Worm (Caenorhabditis elegans) whole organism, mixed stage, embryonic: Measurements from ENCODE around the gene nhr-180.

ENCODE experiments used
- M03D4.4 ChIP-seq: sonication (generic microtip); optimal IDR thresholded peaks from 2 replicates; lab custom pipeline; 2017; ENCODE audit warnings: mild to moderate bottlenecking, missing genetic modification characterization, missing compliant biosample characterization
- bed-3 ChIP-seq: fragments of 200-800 bp; sonication (Bioruptor generic); optimal IDR thresholded peaks from 3 replicates; lab custom pipeline; 2018; ENCODE audit warnings: mild to moderate bottlenecking, missing genetic modification characterization, moderate library complexity, missing compliant biosample characterization
- blmp-1 ChIP-seq: fragments of 150-350 bp; optimal IDR thresholded peaks from 2 replicates; lab custom pipeline; 2014; ENCODE audit warnings: missing biosample characterization, missing genetic modification characterization
- ceh-39 ChIP-seq: fragments of 150-350 bp; optimal IDR thresholded peaks from 2 replicates; lab custom pipeline; 2014; ENCODE audit warnings: missing biosample characterization, missing genetic modification characterization
- ceh-43 ChIP-seq: fragments of 200-800 bp; sonication (Bioruptor generic); optimal IDR thresholded peaks from 2 replicates; lab custom pipeline; 2018; ENCODE audit warnings: mild to moderate bottlenecking, missing genetic modification characterization, moderate library complexity, missing compliant biosample characterization
- ceh-83 ChIP-seq: fragments of 200-800 bp; sonication (Bioruptor generic); optimal IDR thresholded peaks from 2 replicates; lab custom pipeline; 2018; ENCODE audit warnings: mild to moderate bottlenecking, missing genetic modification characterization, missing compliant biosample characterization
- ces-1 ChIP-seq: fragments of 150-350 bp; optimal IDR thresholded peaks from 2 replicates; lab custom pipeline; 2014; ENCODE audit warnings: missing biosample characterization, missing genetic modification reagents, missing genetic modification characterization
- cnd-1 ChIP-seq: fragments of 200-800 bp; sonication (Bioruptor generic); optimal IDR thresholded peaks from 2 replicates; lab custom pipeline; 2018; ENCODE audit warnings: mild to moderate bottlenecking, missing genetic modification characterization, missing compliant biosample characterization
- drap-1 ChIP-seq: fragments of 200-800 bp; sonication (Bioruptor generic); optimal IDR thresholded peaks from 3 replicates; lab custom pipeline; 2018; ENCODE audit warnings: mild to moderate bottlenecking, missing genetic modification characterization, missing compliant biosample characterization
- elt-1 ChIP-seq: sonication (generic microtip); optimal IDR thresholded peaks from 2 replicates; lab custom pipeline; 2017; ENCODE audit warnings: missing genetic modification characterization, mild to moderate bottlenecking, missing compliant biosample characterization, antibody characterized with exemption, moderate library complexity, borderline replicate concordance; ENCODE audit not compliant: insufficient read depth
- elt-3 ChIP-seq: fragments of 150-350 bp; optimal IDR thresholded peaks from 2 replicates; lab custom pipeline; 2014; ENCODE audit warnings: missing biosample characterization, missing genetic modification characterization
- flh-1 ChIP-seq: fragments of 200-800 bp; sonication (Bioruptor generic); optimal IDR thresholded peaks from 2 replicates; lab custom pipeline; 2018; ENCODE audit warnings: mild to moderate bottlenecking, missing genetic modification characterization, moderate library complexity, missing compliant biosample characterization
- ham-2 ChIP-seq: fragments of 200-800 bp; sonication (Bioruptor generic); optimal IDR thresholded peaks from 2 replicates; lab custom pipeline; 2018; ENCODE audit warnings: mild to moderate bottlenecking, missing genetic modification characterization, missing compliant biosample characterization
- hlh-1 ChIP-seq: fragments of 150-350 bp; optimal IDR thresholded peaks from 2 replicates; lab custom pipeline; 2014; ENCODE audit warnings: missing biosample characterization, missing genetic modification reagents, missing genetic modification characterization
- lin-13 ChIP-seq: fragments of 150-350 bp; optimal IDR thresholded peaks from 2 replicates; lab custom pipeline; 2014; ENCODE audit warnings: missing biosample characterization, missing genetic modification characterization
- lin-32 ChIP-seq: fragments of 200-800 bp; sonication (Bioruptor generic); optimal IDR thresholded peaks from 2 replicates; lab custom pipeline; 2018; ENCODE audit warnings: mild to moderate bottlenecking, missing genetic modification characterization, missing compliant biosample characterization
- lsy-2 ChIP-seq: fragments of 150-350 bp; optimal IDR thresholded peaks from 2 replicates; lab custom pipeline; 2014; ENCODE audit warnings: missing biosample characterization, missing genetic modification characterization
- mep-1 ChIP-seq: fragments of 150-350 bp; optimal IDR thresholded peaks from 2 replicates; lab custom pipeline; 2017; ENCODE audit warnings: missing biosample characterization, missing genetic modification reagents, missing genetic modification characterization, inconsistent platforms
- mls-2 ChIP-seq: sonication (generic microtip); optimal IDR thresholded peaks from 2 replicates; lab custom pipeline; 2016; ENCODE audit warnings: mild to moderate bottlenecking, missing genetic modification characterization, moderate library complexity, missing compliant biosample characterization
- nhr-12 ChIP-seq: fragments of 150-350 bp; optimal IDR thresholded peaks from 2 replicates; lab custom pipeline; 2014; ENCODE audit warnings: missing biosample characterization, missing genetic modification characterization
- nhr-2 ChIP-seq: fragments of 150-350 bp; optimal IDR thresholded peaks from 2 replicates; lab custom pipeline; 2014; ENCODE audit warnings: missing biosample characterization, missing genetic modification characterization
- nhr-237 ChIP-seq: fragments of 150-350 bp; optimal IDR thresholded peaks from 2 replicates; lab custom pipeline; 2014; ENCODE audit warnings: missing biosample characterization, missing genetic modification characterization
- nhr-28 ChIP-seq: fragments of 150-350 bp; optimal IDR thresholded peaks from 2 replicates; lab custom pipeline; 2014; ENCODE audit warnings: missing biosample characterization, missing genetic modification characterization
- nhr-76 ChIP-seq: sonication (generic microtip); optimal IDR thresholded peaks from 2 replicates; lab custom pipeline; 2017; ENCODE audit warnings: missing biosample characterization, missing genetic modification characterization
- pha-4 ChIP-seq: fragments of 150-350 bp; optimal IDR thresholded peaks from 2 replicates; lab custom pipeline; 2018; ENCODE audit warnings: missing biosample characterization, missing genetic modification reagents, missing genetic modification characterization
- sem-2 ChIP-seq: fragments of 200-800 bp; sonication (Bioruptor generic); optimal IDR thresholded peaks from 2 replicates; lab custom pipeline; 2018; ENCODE audit warnings: mild to moderate bottlenecking, missing genetic modification characterization, missing compliant biosample characterization
- snpc-4 ChIP-seq: fragments of 150-350 bp; optimal IDR thresholded peaks from 2 replicates; lab custom pipeline; 2014; ENCODE audit warnings: missing biosample characterization, missing genetic modification characterization
- sptf-1 ChIP-seq: sonication (generic microtip); optimal IDR thresholded peaks from 2 replicates; lab custom pipeline; 2017; ENCODE audit warnings: mild to moderate bottlenecking, missing genetic modification characterization, moderate library complexity, missing compliant biosample characterization
- tbx-8 ChIP-seq: fragments of 200-800 bp; sonication (Bioruptor generic); optimal IDR thresholded peaks from 2 replicates; lab custom pipeline; 2018; ENCODE audit warnings: mild to moderate bottlenecking, missing genetic modification characterization, moderate library complexity, missing compliant biosample characterization
- unc-39 ChIP-seq: fragments of 150-350 bp; optimal IDR thresholded peaks from 2 replicates; lab custom pipeline; 2014; ENCODE audit warnings: missing biosample characterization, missing genetic modification characterization
- unc-62 ChIP-seq: fragments of 150-350 bp; optimal IDR thresholded peaks from 2 replicates; lab custom pipeline; 2014; ENCODE audit warnings: missing biosample characterization, missing genetic modification reagents, missing genetic modification characterization
- zip-8 ChIP-seq: fragments of 150-350 bp; optimal IDR thresholded peaks from 2 replicates; lab custom pipeline; 2014; ENCODE audit warnings: missing biosample characterization, missing genetic modification characterization
- ztf-11 ChIP-seq: fragments of 150-350 bp; optimal IDR thresholded peaks from 2 replicates; lab custom pipeline; 2014; ENCODE audit warnings: missing biosample characterization, missing genetic modification characterization

The nhr-180 gene

ce11 chrV:634855-635254 lies 32.5 kb downstream of the nhr-180 start, which contains the start of gene F48G7.10:
TSS of gene F48G7.10 (minus strand) at chrV:634955.
- TF ChIP-seq unc-39 (tag; lab: Kevin White, UChicago) (no peak), nhr-76 (no peak), M03D4.4 (tag; lab: Kevin White, UChicago) (no peak), ces-1 (GFP tag; lab: Kevin White, UChicago) (no peak), nhr-2 (tag; lab: Kevin White, UChicago) (no peak), ceh-43 (GFP tag; lab: Kevin White, UChicago) (no peak), lin-32 (GFP tag; lab: Kevin White, UChicago) (no peak), sptf-1 (tag; lab: Kevin White, UChicago) (no peak), ztf-11 (tag; lab: Kevin White, UChicago) (no peak), mls-2 (tag; lab: Kevin White, UChicago) (no peak), nhr-12 (tag; lab: Kevin White, UChicago) (no peak), hlh-1 (tag; lab: Kevin White, UChicago) (no peak), elt-3 (no peak), drap-1 (no peak), tbx-8 (GFP tag; lab: Kevin White, UChicago) (no peak), lsy-2 (no peak), mep-1 (tag; lab: Kevin White, UChicago) (no peak), zip-8 (tag; lab: Kevin White, UChicago) (no peak), cnd-1 (tag; lab: Kevin White, UChicago) (no peak), sem-2 (GFP tag; lab: Kevin White, UChicago) (no peak)

ce11 chrV:631832-632231 lies 35.5 kb downstream of the nhr-180 start:
- TF ChIP-seq elt-1 (tag; lab: Kevin White, UChicago): no peak
- TF ChIP-seq nhr-12 (tag; lab: Kevin White, UChicago): no peak
- TF ChIP-seq lin-13 (tag; lab: Kevin White, UChicago): no peak

ce11 chrV:628527-628926 lies 38.8 kb downstream of the nhr-180 start, which contains the start of gene F48G7.9:
TSS of gene F48G7.9 (minus strand) at chrV:628627.
- TF ChIP-seq ceh-43 (GFP tag; lab: Kevin White, UChicago) (no peak), ceh-83 (GFP tag; lab: Kevin White, UChicago) (no peak), M03D4.4 (tag; lab: Kevin White, UChicago) (no peak), mep-1 (tag; lab: Kevin White, UChicago) (no peak), ham-2 (no peak), nhr-237 (tag; lab: Kevin White, UChicago) (no peak), drap-1 (no peak), ces-1 (GFP tag; lab: Kevin White, UChicago) (no peak)

DNA sequence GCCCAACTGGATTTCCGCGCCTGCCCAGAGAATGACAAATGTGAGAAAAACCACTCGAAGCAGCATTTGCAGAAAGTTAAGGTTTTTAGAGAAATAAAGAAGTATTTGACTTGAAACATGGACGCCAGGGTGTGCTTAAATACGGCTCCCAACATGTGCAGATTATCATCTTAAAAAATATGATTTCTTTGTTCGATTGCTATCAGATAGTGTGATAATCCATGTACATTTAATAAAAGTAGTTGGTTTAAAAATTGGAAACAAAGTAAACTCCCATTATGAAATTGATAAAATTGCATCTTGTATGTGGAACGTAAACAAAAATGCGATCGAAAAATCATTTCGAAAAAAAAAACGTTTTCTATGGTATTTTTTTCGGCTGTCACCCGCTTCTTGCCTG lies 39.7 kb downstream of the nhr-180 start, which contains the start of gene F48G7.8:
F48G7.8 (minus strand) TSS at position 101 of the 400 bp plus-strand sequence.
- TF ChIP-seq unc-62 (GFP tag; lab: Kevin White, UChicago) (no peak), mep-1 (tag; lab: Kevin White, UChicago) (no peak), lin-13 (tag; lab: Kevin White, UChicago) (no peak), blmp-1 (tag; lab: Kevin White, UChicago) (no peak), elt-3 (no peak), hlh-1 (tag; lab: Kevin White, UChicago) (no peak), drap-1 (no peak), unc-39 (tag; lab: Kevin White, UChicago) (no peak), nhr-237 (tag; lab: Kevin White, UChicago) (no peak), sem-2 (GFP tag; lab: Kevin White, UChicago) (no peak), ces-1 (GFP tag; lab: Kevin White, UChicago) (no peak), nhr-12 (tag; lab: Kevin White, UChicago) (no peak), lsy-2 (no peak), ham-2 (no peak), mls-2 (tag; lab: Kevin White, UChicago) (no peak), lin-32 (GFP tag; lab: Kevin White, UChicago) (no peak), snpc-4 (tag; lab: Kevin White, UChicago) (no peak)

- TF ChIP-seq lin-13 (tag; lab: Kevin White, UChicago) (no peak), nhr-237 (tag; lab: Kevin White, UChicago) (no peak), nhr-28 (tag; lab: Kevin White, UChicago) (no peak), pha-4 (tag; lab: Kevin White, UChicago) (no peak), nhr-12 (tag; lab: Kevin White, UChicago) (no peak), ceh-43 (GFP tag; lab: Kevin White, UChicago) (no peak), sptf-1 (tag; lab: Kevin White, UChicago) (no peak), sem-2 (GFP tag; lab: Kevin White, UChicago) (no peak), mls-2 (tag; lab: Kevin White, UChicago) (no peak), bed-3 (no peak), elt-1 (tag; lab: Kevin White, UChicago) (no peak), ces-1 (GFP tag; lab: Kevin White, UChicago) (no peak), unc-39 (tag; lab: Kevin White, UChicago) (no peak), flh-1 (GFP tag; lab: Kevin White, UChicago) (no peak), nhr-2 (tag; lab: Kevin White, UChicago) (no peak), ceh-39 (tag; lab: Kevin White, UChicago) (no peak), nhr-76 (no peak)
Measured at ce11 chrV:626321-626720, 41.0 kb downstream of the nhr-180 start, which contains the start of gene F48G7.7. TSS of gene F48G7.7 (minus strand) at chrV:626421.
